Worm (Caenorhabditis elegans): Measurements from ENCODE around the gene alp-1.

DNA sequence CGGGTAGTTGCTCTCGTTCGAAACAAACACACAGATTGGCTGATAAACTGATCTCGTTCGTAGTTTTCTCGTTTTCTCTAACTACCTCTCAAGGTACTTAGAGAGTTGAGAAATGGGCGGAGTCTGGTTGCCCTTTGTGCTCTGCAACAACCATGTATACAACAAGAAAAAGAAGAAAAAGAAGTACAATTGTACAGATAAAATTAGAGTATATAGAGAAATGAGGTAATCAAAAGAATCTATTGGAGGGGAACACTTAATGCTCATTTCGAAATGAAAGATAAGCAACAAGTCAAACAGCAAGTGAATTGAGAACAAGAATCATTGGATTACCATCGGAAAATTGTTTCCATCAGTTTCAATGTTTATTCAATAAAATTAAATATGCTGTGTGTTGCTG is 13.0 kb downstream of the alp-1 start, which contains the start of gene C09G9.1:
- no peak for TF ChIP-seq T26A5.8 (tag; optimal IDR thresholded peaks at IDR 0.05)
- no peak for TF ChIP-seq Y79H2A.3 (GFP tag; conservative IDR thresholded peaks at IDR 0.05)
- no peak for TF ChIP-seq hmg-1.2 (GFP tag; IDR thresholded peaks at IDR 0.05)
- no peak for TF ChIP-seq efl-1 (GFP tag; optimal IDR thresholded peaks at IDR 0.05)
- no peak for TF ChIP-seq hsf-1 (GFP tag; IDR thresholded peaks at IDR 0.05)
- TF ChIP-seq attf-5 (GFP tag; optimal IDR thresholded peaks at IDR 0.05) = no peak
- TF ChIP-seq unc-62 (GFP tag; optimal IDR thresholded peaks at IDR 0.05) = no peak
- no peak for TF ChIP-seq him-1 (tag; optimal IDR thresholded peaks at IDR 0.05)
- no peak for TF ChIP-seq hlh-12 (tag; optimal IDR thresholded peaks at IDR 0.05)
- TF ChIP-seq die-1 (tag; optimal IDR thresholded peaks at IDR 0.05) = no peak
- no peak for TF ChIP-seq ekl-4 (GFP tag; IDR thresholded peaks at IDR 0.05)
- peak; percentile 10 for TF ChIP-seq pha-4 (tag; optimal IDR thresholded peaks at IDR 0.05)
- no peak for TF ChIP-seq aptf-3 (GFP tag; IDR thresholded peaks at IDR 0.05)
- no peak for TF ChIP-seq lin-35 (GFP tag; optimal IDR thresholded peaks at IDR 0.05)

Data from whole organism, young adult.